Fruit fly (Drosophila melanogaster) Kc167 (cell line): ENCODE data around the gene CG1143.

Source experiments
- Myc ChIP-seq: fragments of >200 bp; optimal IDR thresholded peaks from 2 replicates; lab custom pipeline; 2017; ENCODE audit warnings: missing external identifiers
- Sin3A ChIP-seq: fragments of >200 bp; optimal IDR thresholded peaks from 2 replicates; lab custom pipeline; 2018; ENCODE audit warnings: missing external identifiers
- h ChIP-seq: fragments of >200 bp; optimal IDR thresholded peaks from 3 replicates; lab custom pipeline; 2018; ENCODE audit warnings: missing external identifiers
- insv ChIP-seq: fragments of >200 bp; optimal IDR thresholded peaks from 3 replicates; lab custom pipeline; 2018; ENCODE audit warnings: missing external identifiers
- psq ChIP-seq: fragments of >200 bp; optimal IDR thresholded peaks from 2 replicates; lab custom pipeline; 2017; ENCODE audit warnings: missing external identifiers
- ttk ChIP-seq: sonication (Bioruptor generic); optimal IDR thresholded peaks from 2 replicates; lab custom pipeline; 2017; ENCODE audit warnings: missing external identifiers

DNA sequence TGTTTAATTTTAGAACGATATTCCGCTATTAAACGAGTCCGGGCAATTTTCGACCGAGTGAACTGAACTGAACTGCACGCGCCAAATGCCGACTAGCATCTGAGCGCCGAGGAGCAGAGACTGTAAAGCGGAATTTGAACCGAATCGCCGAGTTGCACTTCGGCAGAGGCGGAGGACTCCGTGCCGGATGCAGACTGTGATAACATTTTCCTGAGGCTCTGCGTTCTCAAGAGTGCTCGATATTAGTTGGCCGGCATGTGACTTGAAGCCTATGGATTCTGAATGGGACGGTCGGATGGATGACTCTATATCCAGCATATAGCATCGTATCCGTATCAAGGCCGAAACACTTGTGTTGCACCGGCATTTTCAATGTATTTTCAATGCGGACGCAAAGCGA is 15.2 kb upstream of the CG1143 start, which contains the start of gene Pxn:
- TF ChIP-seq psq (lab: Kevin White, UChicago): no peak
- no peak for TF ChIP-seq insv
- no peak for TF ChIP-seq h (lab: Kevin White, UChicago)
- no peak for TF ChIP-seq Myc
- no peak for TF ChIP-seq Sin3A (lab: Kevin White, UChicago)
- TF ChIP-seq ttk (lab: Kevin White, UChicago): no peak
